Worm (Caenorhabditis elegans) whole organism, young adult: ENCODE results near the gene Y105C5B.3.
A peak's percentile ranks its signal among the peaks of the same experiment; 100 is the strongest.

Source experiments
- B0336.3 ChIP-seq: fragments of 200-800 bp; sonication (Bioruptor generic); IDR thresholded peaks from 2 replicates; pipeline ENCODE4 v1.3.6; 2022; ENCODE audit warnings: missing genetic modification characterization, missing compliant biosample characterization
- C17E4.6 ChIP-seq: fragments of 200-800 bp; sonication (Bioruptor generic); IDR thresholded peaks from 2 replicates; pipeline ENCODE4 v1.3.6; 2022; ENCODE audit warnings: missing genetic modification reagents, missing genetic modification characterization, missing compliant biosample characterization
- F39B2.1 ChIP-seq: fragments of 200-800 bp; sonication (Bioruptor generic); IDR thresholded peaks from 2 replicates; pipeline ENCODE4 v1.3.6; 2022; ENCODE audit warnings: missing genetic modification reagents, missing genetic modification characterization, missing compliant biosample characterization
- F57A8.1 ChIP-seq: fragments of 200-800 bp; sonication (Bioruptor generic); optimal IDR thresholded peaks from 2 replicates; lab custom pipeline; 2018; ENCODE audit warnings: mild to moderate bottlenecking, missing genetic modification characterization, moderate library complexity, missing compliant biosample characterization
- F57C9.4 ChIP-seq: sonication (generic microtip); optimal IDR thresholded peaks from 2 replicates; lab custom pipeline; 2017; ENCODE audit warnings: mild to moderate bottlenecking, missing genetic modification characterization, missing compliant biosample characterization
- T07F8.4 ChIP-seq: sonication (generic microtip); optimal IDR thresholded peaks from 2 replicates; lab custom pipeline; 2016; ENCODE audit warnings: mild to moderate bottlenecking, missing genetic modification characterization, moderate library complexity, missing compliant biosample characterization
- Y53F4B.3 ChIP-seq: fragments of 200-800 bp; sonication (Bioruptor generic); IDR thresholded peaks from 2 replicates; pipeline ENCODE4 v1.3.6; 2022; ENCODE audit warnings: missing genetic modification reagents, missing genetic modification characterization, missing compliant biosample characterization
- Y79H2A.3 ChIP-seq: fragments of 200-800 bp; sonication (Bioruptor generic); conservative IDR thresholded peaks from 2 replicates; pipeline ENCODE4 v1.3.6; 2022; ENCODE audit warnings: missing genetic modification reagents, missing genetic modification characterization, missing compliant biosample characterization
- ZK185.1 ChIP-seq: sonication (generic microtip); optimal IDR thresholded peaks from 2 replicates; lab custom pipeline; 2016; ENCODE audit warnings: mild to moderate bottlenecking, missing genetic modification characterization, missing compliant biosample characterization; ENCODE audit not compliant: poor library complexity, severe bottlenecking
- aptf-2 ChIP-seq: fragments of 200-800 bp; sonication (Bioruptor generic); conservative IDR thresholded peaks from 2 replicates; pipeline ENCODE4 v1.3.6; 2022; ENCODE audit warnings: missing genetic modification reagents, missing genetic modification characterization, missing compliant biosample characterization
- athp-1 ChIP-seq: sonication (generic microtip); optimal IDR thresholded peaks from 2 replicates; lab custom pipeline; 2017; ENCODE audit warnings: mild to moderate bottlenecking, missing genetic modification characterization, missing compliant biosample characterization
- attf-5 ChIP-seq: fragments of 200-800 bp; sonication (Bioruptor generic); optimal IDR thresholded peaks from 2 replicates; lab custom pipeline; 2018; ENCODE audit warnings: mild to moderate bottlenecking, missing genetic modification characterization, missing compliant biosample characterization
- attf-6 ChIP-seq: fragments of 200-800 bp; sonication (Bioruptor generic); IDR thresholded peaks from 2 replicates; pipeline ENCODE4 v1.3.6; 2022; ENCODE audit warnings: missing genetic modification reagents, missing genetic modification characterization, missing compliant biosample characterization
- egrh-3 ChIP-seq: fragments of 200-800 bp; sonication (Bioruptor generic); IDR thresholded peaks from 2 replicates; pipeline ENCODE4 v1.3.6; 2022; ENCODE audit warnings: missing genetic modification reagents, missing genetic modification characterization, missing compliant biosample characterization
- hlh-26 ChIP-seq: fragments of 200-800 bp; sonication (Bioruptor generic); conservative IDR thresholded peaks from 2 replicates; pipeline ENCODE4 v1.3.6; 2022; ENCODE audit warnings: missing genetic modification reagents, missing genetic modification characterization, missing compliant biosample characterization
- hmg-20 ChIP-seq: fragments of 200-800 bp; sonication (Bioruptor generic); IDR thresholded peaks from 2 replicates; pipeline ENCODE4 v1.3.6; 2022; ENCODE audit warnings: missing genetic modification reagents, missing genetic modification characterization, missing compliant biosample characterization
- hrde-1 ChIP-seq: sonication (generic microtip); optimal IDR thresholded peaks from 2 replicates; lab custom pipeline; 2016; ENCODE audit warnings: missing genetic modification characterization, mild to moderate bottlenecking, missing compliant biosample characterization, moderate library complexity, missing genotype, missing genetic modification reagents, borderline replicate concordance
- let-607 ChIP-seq, 2 experiments: fragments of 200-800 bp in 1 of 2; sonication (Bioruptor generic) in 1 of 2; sonication (generic microtip) in 1 of 2; optimal IDR thresholded peaks; 2 replicates each; lab custom pipeline; 2016 to 2018; ENCODE audit warnings: mild to moderate bottlenecking in 2 of 2, missing compliant biosample characterization in 2 of 2, missing genetic modification characterization in 2 of 2, moderate library complexity in 2 of 2, missing genotype in 1 of 2
- lin-54 ChIP-seq: fragments of 200-800 bp; sonication (Bioruptor generic); optimal IDR thresholded peaks from 2 replicates; lab custom pipeline; 2018; ENCODE audit warnings: mild to moderate bottlenecking, missing genetic modification characterization, missing compliant biosample characterization
- nhr-80 ChIP-seq: sonication (generic microtip); optimal IDR thresholded peaks from 2 replicates; lab custom pipeline; 2016; ENCODE audit warnings: missing genetic modification characterization, missing compliant biosample characterization
- pbrm-1 ChIP-seq: fragments of 200-800 bp; sonication (Bioruptor generic); IDR thresholded peaks from 2 replicates; pipeline ENCODE4 v1.3.6; 2022; ENCODE audit warnings: missing genetic modification reagents, missing genetic modification characterization, missing compliant biosample characterization
- rcor-1 ChIP-seq: fragments of 200-800 bp; sonication (Bioruptor generic); IDR thresholded peaks from 2 replicates; pipeline ENCODE4 v1.3.6; 2022; ENCODE audit warnings: missing genetic modification reagents, missing genetic modification characterization, missing compliant biosample characterization
- rpc-1 ChIP-seq, 2 experiments: fragments of 150-350 bp in 1 of 2; sonication (generic microtip) in 1 of 2; optimal IDR thresholded peaks; 2 replicates each; lab custom pipeline; 2014 to 2018; ENCODE audit warnings: missing biosample characterization in 1 of 2, missing genetic modification characterization in 1 of 2, missing genetic modification reagents in 1 of 2, missing genotype in 1 of 2
- snpc-4 ChIP-seq, 5 experiments: fragments of 150-350 bp in 1 of 5; sonication (generic microtip) in 4 of 5; optimal IDR thresholded peaks; 2 replicates each; lab custom pipeline; 2014 to 2018; ENCODE audit warnings: missing genetic modification characterization in 5 of 5, missing biosample characterization in 3 of 5, antibody characterized with exemption in 2 of 5, mild to moderate bottlenecking in 2 of 5, missing compliant biosample characterization in 2 of 5, missing genotype in 2 of 5, moderate library complexity in 2 of 5, missing genetic modification reagents in 1 of 5
- sptf-2 ChIP-seq: fragments of 200-800 bp; sonication (Bioruptor generic); optimal IDR thresholded peaks from 2 replicates; lab custom pipeline; 2018; ENCODE audit warnings: mild to moderate bottlenecking, missing genetic modification characterization, missing compliant biosample characterization
- tbp1 ChIP-seq: fragments of 200-800 bp; sonication (Bioruptor generic); optimal IDR thresholded peaks from 2 replicates; lab custom pipeline; 2018; ENCODE audit warnings: mild to moderate bottlenecking, missing genetic modification characterization, missing compliant biosample characterization
- tlf-1 ChIP-seq: fragments of 200-800 bp; sonication (Bioruptor generic); optimal IDR thresholded peaks from 2 replicates; lab custom pipeline; 2018; ENCODE audit warnings: mild to moderate bottlenecking, missing genetic modification characterization, missing compliant biosample characterization
- unc-62 ChIP-seq: fragments of 150-350 bp; optimal IDR thresholded peaks from 2 replicates; lab custom pipeline; 2014; ENCODE audit warnings: missing biosample characterization, missing genetic modification reagents, missing genetic modification characterization
- xnd-1 ChIP-seq: sonication (generic microtip); optimal IDR thresholded peaks from 2 replicates; lab custom pipeline; 2016; ENCODE audit warnings: missing genotype, missing genetic modification reagents, missing genetic modification characterization, missing compliant biosample characterization
- ztf-25 ChIP-seq: fragments of 200-800 bp; sonication (Bioruptor generic); IDR thresholded peaks from 2 replicates; pipeline ENCODE4 v1.3.6; 2022; ENCODE audit warnings: missing genetic modification reagents, missing genetic modification characterization, missing compliant biosample characterization
- ztf-26 ChIP-seq: sonication (generic microtip); optimal IDR thresholded peaks from 2 replicates; lab custom pipeline; 2017; ENCODE audit warnings: missing genetic modification characterization, missing compliant biosample characterization

The Y105C5B.3 gene

DNA sequence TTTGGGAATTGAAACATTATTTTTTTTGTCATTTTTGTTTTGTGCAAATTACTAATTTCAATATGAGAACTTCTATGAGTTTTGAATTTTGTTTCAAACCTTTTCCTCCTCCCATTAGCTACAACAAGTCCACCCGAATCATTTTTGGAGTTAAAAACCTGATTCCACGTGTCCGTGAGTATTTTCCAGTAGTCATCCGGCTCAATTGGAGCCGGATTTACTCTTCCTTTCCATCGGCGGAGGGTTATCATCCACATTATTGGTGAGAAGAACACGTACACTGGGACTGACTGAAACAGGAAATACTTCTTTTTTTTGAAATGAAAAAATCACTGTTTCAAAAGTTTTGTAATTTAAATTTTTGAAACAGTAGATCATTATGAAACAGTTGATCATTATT is 39.0 kb downstream of the Y105C5B.3 start:
- TF ChIP-seq sptf-2: no peak
- TF ChIP-seq attf-5: no peak
- TF ChIP-seq rpc-1 (optimal IDR thresholded peaks at IDR 0.05; lab: Kevin White, UChicago): no peak
- TF ChIP-seq rpc-1 (tag; optimal IDR thresholded peaks at IDR 0.05; lab: Kevin White, UChicago): no peak
- no peak for TF ChIP-seq Y79H2A.3 (GFP tag; lab: Robert Waterston, UW)
- no peak for TF ChIP-seq F57A8.1 (GFP tag; lab: Kevin White, UChicago)
- TF ChIP-seq, all 124 proteins: peak for 0

DNA sequence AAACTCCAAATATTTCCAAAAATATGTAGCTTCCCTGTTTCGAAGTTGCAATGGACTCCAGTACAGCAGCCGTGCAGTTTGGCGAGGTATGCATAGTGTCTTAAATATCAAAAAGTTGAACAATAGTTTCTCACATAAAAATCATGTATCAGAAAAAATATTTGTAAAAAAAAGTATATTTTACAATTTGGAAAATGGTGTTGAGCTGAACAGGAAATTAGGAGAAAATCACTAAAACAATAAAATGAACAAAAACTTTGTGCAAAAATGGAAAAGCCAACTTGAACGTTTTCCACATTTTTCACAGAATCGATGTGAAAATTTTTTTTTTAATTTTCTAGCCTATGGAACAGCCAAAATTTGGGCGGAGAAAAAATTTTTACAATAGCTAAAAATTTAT is 42.7 kb downstream of the Y105C5B.3 start, which contains the start of gene Y105C5B.8:
TSS of gene Y105C5B.8 (minus strand) at position 101 of the 400 bp plus-strand sequence.
- TF ChIP-seq unc-62 (GFP tag; lab: Kevin White, UChicago) (no peak), let-607 (tag; optimal IDR thresholded peaks at IDR 0.05; lab: Kevin White, UChicago) (no peak), hmg-20 (GFP tag; lab: Robert Waterston, UW) (no peak), F57C9.4 (no peak), lin-54 (GFP tag; lab: Kevin White, UChicago) (no peak), F39B2.1 (no peak)

DNA sequence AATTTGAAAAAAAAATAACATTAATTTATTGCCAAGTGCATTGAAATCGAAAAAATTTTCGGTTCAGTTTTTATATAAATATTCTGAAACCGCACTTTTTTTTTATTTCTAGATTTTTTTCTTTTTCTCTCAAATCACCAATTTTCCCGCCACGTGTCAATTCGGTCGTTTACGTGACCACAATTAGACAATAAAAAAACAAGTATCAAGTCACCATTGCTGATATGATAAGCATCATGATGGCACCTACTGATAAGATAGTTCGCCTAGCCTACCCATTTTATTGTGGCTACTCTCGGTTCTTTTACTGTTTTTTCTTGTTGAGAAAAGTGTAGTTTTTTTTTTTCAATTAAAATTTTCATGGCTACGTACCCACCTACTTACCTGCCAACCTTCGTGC is 45.8 kb downstream of the Y105C5B.3 start:
- TF ChIP-seq snpc-4 (GFP tag; optimal IDR thresholded peaks at IDR 0.05; lab: Kevin White, UChicago) (no peak), snpc-4 (tag; optimal IDR thresholded peaks at IDR 0.05; lab: Kevin White, UChicago) (peak in 2 of 4 experiments; percentile 19 to 32), T07F8.4 (no peak), ztf-26 (tag; lab: Kevin White, UChicago) (peak; percentile 8), tbp1 (peak; percentile 38), let-607 (tag; optimal IDR thresholded peaks at IDR 0.05; lab: Kevin White, UChicago) (peak; percentile 67 to 84), attf-6 (GFP tag; lab: Robert Waterston, UW) (no peak), nhr-80 (tag; lab: Kevin White, UChicago) (peak; percentile 68)

DNA sequence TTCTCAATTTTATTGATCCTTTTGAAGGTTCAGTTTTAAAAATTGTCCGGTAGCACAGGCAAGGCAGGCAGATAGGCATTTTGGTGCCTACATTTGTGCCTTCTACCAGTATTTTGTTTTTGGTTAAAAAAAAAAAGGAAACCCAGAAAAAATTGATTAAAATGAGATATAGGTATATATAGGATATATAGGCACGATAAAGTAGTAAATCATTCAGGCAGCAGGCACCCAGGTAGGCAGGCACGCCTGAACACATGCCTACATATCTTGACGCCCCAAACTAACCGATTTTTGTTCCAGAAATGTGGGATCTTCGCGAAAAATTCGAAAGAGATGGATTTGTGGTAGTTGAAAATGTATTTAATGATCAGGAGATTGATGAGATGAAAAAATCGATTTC is 46.3 kb downstream of the Y105C5B.3 start, which contains the start of gene Y105C5B.9:
TSS of gene Y105C5B.9 (plus strand) at position 301 of the 400 bp plus-strand sequence.
- TF ChIP-seq ZK185.1 (no peak), tlf-1 (no peak)

DNA sequence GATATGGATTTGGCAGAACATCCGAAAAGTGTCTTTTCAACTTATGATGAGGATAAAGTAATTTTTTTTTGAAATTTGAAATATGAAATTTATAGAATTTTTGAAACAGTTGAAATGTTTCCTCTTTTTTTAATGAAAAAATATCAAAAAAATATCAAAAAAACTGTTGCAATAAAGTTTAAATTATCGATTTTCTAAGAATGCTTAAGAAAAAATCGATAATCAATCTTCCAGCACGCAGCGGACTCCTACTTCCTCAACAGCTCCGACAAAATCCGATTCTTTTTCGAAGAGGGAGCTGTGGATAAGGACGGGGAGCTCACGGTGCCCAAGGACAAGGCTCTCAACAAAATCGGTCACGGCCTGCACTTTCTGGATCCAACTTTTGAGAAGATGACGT is 46.7 kb downstream of the Y105C5B.3 start:
- TF ChIP-seq rcor-1 (no peak), pbrm-1 (GFP tag; lab: Robert Waterston, UW) (no peak), hrde-1 (no peak), tlf-1 (no peak), ztf-25 (no peak), F39B2.1 (no peak), hlh-26 (no peak), athp-1 (tag; lab: Kevin White, UChicago) (no peak), xnd-1 (tag; lab: Kevin White, UChicago) (no peak), Y53F4B.3 (GFP tag; lab: Robert Waterston, UW) (no peak), B0336.3 (GFP tag; lab: Robert Waterston, UW) (no peak), aptf-2 (GFP tag; lab: Robert Waterston, UW) (no peak), C17E4.6 (GFP tag; lab: Robert Waterston, UW) (no peak), egrh-3 (GFP tag; lab: Robert Waterston, UW) (no peak)
